Worm (Caenorhabditis elegans) whole organism, mixed stage, embryonic: ENCODE measurements around the gene atg-16.1.

Experiments used
- bed-3 ChIP-seq: fragments of 200-800 bp; sonication (Bioruptor generic); optimal IDR thresholded peaks from 3 replicates; lab custom pipeline; 2018; ENCODE audit warnings: mild to moderate bottlenecking, missing genetic modification characterization, moderate library complexity, missing compliant biosample characterization
- ceh-39 ChIP-seq: fragments of 150-350 bp; optimal IDR thresholded peaks from 2 replicates; lab custom pipeline; 2014; ENCODE audit warnings: missing biosample characterization, missing genetic modification characterization
- ces-1 ChIP-seq: fragments of 150-350 bp; optimal IDR thresholded peaks from 2 replicates; lab custom pipeline; 2014; ENCODE audit warnings: missing biosample characterization, missing genetic modification reagents, missing genetic modification characterization
- cnd-1 ChIP-seq: fragments of 200-800 bp; sonication (Bioruptor generic); optimal IDR thresholded peaks from 2 replicates; lab custom pipeline; 2018; ENCODE audit warnings: mild to moderate bottlenecking, missing genetic modification characterization, missing compliant biosample characterization
- drap-1 ChIP-seq: fragments of 200-800 bp; sonication (Bioruptor generic); optimal IDR thresholded peaks from 3 replicates; lab custom pipeline; 2018; ENCODE audit warnings: mild to moderate bottlenecking, missing genetic modification characterization, missing compliant biosample characterization
- elt-1 ChIP-seq: sonication (generic microtip); optimal IDR thresholded peaks from 2 replicates; lab custom pipeline; 2017; ENCODE audit warnings: missing genetic modification characterization, mild to moderate bottlenecking, missing compliant biosample characterization, antibody characterized with exemption, moderate library complexity, borderline replicate concordance; ENCODE audit not compliant: insufficient read depth
- elt-3 ChIP-seq: fragments of 150-350 bp; optimal IDR thresholded peaks from 2 replicates; lab custom pipeline; 2014; ENCODE audit warnings: missing biosample characterization, missing genetic modification characterization
- ham-2 ChIP-seq: fragments of 200-800 bp; sonication (Bioruptor generic); optimal IDR thresholded peaks from 2 replicates; lab custom pipeline; 2018; ENCODE audit warnings: mild to moderate bottlenecking, missing genetic modification characterization, missing compliant biosample characterization
- hlh-1 ChIP-seq: fragments of 150-350 bp; optimal IDR thresholded peaks from 2 replicates; lab custom pipeline; 2014; ENCODE audit warnings: missing biosample characterization, missing genetic modification reagents, missing genetic modification characterization
- lin-13 ChIP-seq: fragments of 150-350 bp; optimal IDR thresholded peaks from 2 replicates; lab custom pipeline; 2014; ENCODE audit warnings: missing biosample characterization, missing genetic modification characterization
- lsy-2 ChIP-seq: fragments of 150-350 bp; optimal IDR thresholded peaks from 2 replicates; lab custom pipeline; 2014; ENCODE audit warnings: missing biosample characterization, missing genetic modification characterization
- mab-5 ChIP-seq: fragments of 150-350 bp; optimal IDR thresholded peaks from 2 replicates; lab custom pipeline; 2014; ENCODE audit warnings: missing biosample characterization, missing genetic modification characterization
- mep-1 ChIP-seq: fragments of 150-350 bp; optimal IDR thresholded peaks from 2 replicates; lab custom pipeline; 2017; ENCODE audit warnings: missing biosample characterization, missing genetic modification reagents, missing genetic modification characterization, inconsistent platforms
- mls-2 ChIP-seq: sonication (generic microtip); optimal IDR thresholded peaks from 2 replicates; lab custom pipeline; 2016; ENCODE audit warnings: mild to moderate bottlenecking, missing genetic modification characterization, moderate library complexity, missing compliant biosample characterization
- nhr-2 ChIP-seq: fragments of 150-350 bp; optimal IDR thresholded peaks from 2 replicates; lab custom pipeline; 2014; ENCODE audit warnings: missing biosample characterization, missing genetic modification characterization
- nhr-237 ChIP-seq: fragments of 150-350 bp; optimal IDR thresholded peaks from 2 replicates; lab custom pipeline; 2014; ENCODE audit warnings: missing biosample characterization, missing genetic modification characterization
- nhr-28 ChIP-seq: fragments of 150-350 bp; optimal IDR thresholded peaks from 2 replicates; lab custom pipeline; 2014; ENCODE audit warnings: missing biosample characterization, missing genetic modification characterization
- nhr-76 ChIP-seq: sonication (generic microtip); optimal IDR thresholded peaks from 2 replicates; lab custom pipeline; 2017; ENCODE audit warnings: missing biosample characterization, missing genetic modification characterization
- pha-4 ChIP-seq: fragments of 150-350 bp; optimal IDR thresholded peaks from 2 replicates; lab custom pipeline; 2018; ENCODE audit warnings: missing biosample characterization, missing genetic modification reagents, missing genetic modification characterization
- sem-2 ChIP-seq: fragments of 200-800 bp; sonication (Bioruptor generic); optimal IDR thresholded peaks from 2 replicates; lab custom pipeline; 2018; ENCODE audit warnings: mild to moderate bottlenecking, missing genetic modification characterization, missing compliant biosample characterization
- snpc-4 ChIP-seq: fragments of 150-350 bp; optimal IDR thresholded peaks from 2 replicates; lab custom pipeline; 2014; ENCODE audit warnings: missing biosample characterization, missing genetic modification characterization
- sptf-1 ChIP-seq: sonication (generic microtip); optimal IDR thresholded peaks from 2 replicates; lab custom pipeline; 2017; ENCODE audit warnings: mild to moderate bottlenecking, missing genetic modification characterization, moderate library complexity, missing compliant biosample characterization
- unc-120 ChIP-seq: sonication (generic microtip); optimal IDR thresholded peaks from 2 replicates; lab custom pipeline; 2017; ENCODE audit warnings: missing genetic modification characterization, missing compliant biosample characterization; ENCODE audit not compliant: poor library complexity, severe bottlenecking
- unc-39 ChIP-seq: fragments of 150-350 bp; optimal IDR thresholded peaks from 2 replicates; lab custom pipeline; 2014; ENCODE audit warnings: missing biosample characterization, missing genetic modification characterization
- unc-62 ChIP-seq: fragments of 150-350 bp; optimal IDR thresholded peaks from 2 replicates; lab custom pipeline; 2014; ENCODE audit warnings: missing biosample characterization, missing genetic modification reagents, missing genetic modification characterization
- zip-8 ChIP-seq: fragments of 150-350 bp; optimal IDR thresholded peaks from 2 replicates; lab custom pipeline; 2014; ENCODE audit warnings: missing biosample characterization, missing genetic modification characterization
- ztf-11 ChIP-seq: fragments of 150-350 bp; optimal IDR thresholded peaks from 2 replicates; lab custom pipeline; 2014; ENCODE audit warnings: missing biosample characterization, missing genetic modification characterization

atg-16.1 gene

ce11 chrX:4435396-4435795 lies 26.9 kb downstream of the atg-16.1 start:
- TF ChIP-seq hlh-1 (tag; lab: Kevin White, UChicago) (peak; percentile 81), pha-4 (no peak)
- TF ChIP-seq, all 35 proteins: peak for 1

ce11 chrX:4434577-4434976 lies 27.7 kb downstream of the atg-16.1 start:
- TF ChIP-seq nhr-237 (tag; lab: Kevin White, UChicago) (no peak), elt-3 (tag; lab: Kevin White, UChicago) (no peak), ces-1 (peak; percentile 81), zip-8 (tag; lab: Kevin White, UChicago) (no peak)

- no peak for TF ChIP-seq elt-1
- TF ChIP-seq ham-2 (GFP tag; lab: Kevin White, UChicago): no peak
- TF ChIP-seq hlh-1 (tag; lab: Kevin White, UChicago): peak; percentile 62
Measured at ce11 chrX:4429364-4429763, 32.9 kb downstream of the atg-16.1 start.

- no peak for TF ChIP-seq elt-1
- TF ChIP-seq nhr-237 (tag; lab: Kevin White, UChicago): no peak
- no peak for TF ChIP-seq cnd-1
Measured at ce11 chrX:4427387-4427786, 34.9 kb downstream of the atg-16.1 start.

- TF ChIP-seq ceh-39 (tag; lab: Kevin White, UChicago) (no peak), ces-1 (peak; percentile 87)
Measured at ce11 chrX:4426496-4426895, 35.8 kb downstream of the atg-16.1 start.

- TF ChIP-seq ces-1: peak; percentile 96
- TF ChIP-seq ceh-39 (tag; lab: Kevin White, UChicago): no peak
Measured at ce11 chrX:4424254-4424653, 38.0 kb downstream of the atg-16.1 start.

- no peak for TF ChIP-seq mab-5
- TF ChIP-seq sem-2 (GFP tag; lab: Kevin White, UChicago): no peak
- no peak for TF ChIP-seq mls-2 (tag; lab: Kevin White, UChicago)
- no peak for TF ChIP-seq unc-120 (tag; lab: Kevin White, UChicago)
- TF ChIP-seq cnd-1: no peak
- no peak for TF ChIP-seq snpc-4 (tag; lab: Kevin White, UChicago)
- TF ChIP-seq nhr-76 (tag; lab: Kevin White, UChicago): no peak
- TF ChIP-seq sptf-1: no peak
- no peak for TF ChIP-seq hlh-1 (tag; lab: Kevin White, UChicago)
Measured at ce11 chrX:4418751-4419150, 43.5 kb downstream of the atg-16.1 start, which contains the start of gene dop-1. TSS of gene dop-1 (minus strand) at chrX:4418851.

ce11 chrX:4415289-4415688 lies 47.0 kb downstream of the atg-16.1 start:
- peak; percentile 76 for TF ChIP-seq ces-1
- TF ChIP-seq nhr-28: no peak

- TF ChIP-seq pha-4 (no peak), nhr-237 (tag; lab: Kevin White, UChicago) (no peak), unc-39 (tag; lab: Kevin White, UChicago) (no peak), unc-120 (tag; lab: Kevin White, UChicago) (no peak), hlh-1 (tag; lab: Kevin White, UChicago) (no peak), drap-1 (GFP tag; lab: Kevin White, UChicago) (no peak), unc-62 (GFP tag; lab: Kevin White, UChicago) (no peak), bed-3 (GFP tag; lab: Kevin White, UChicago) (no peak), snpc-4 (tag; lab: Kevin White, UChicago) (no peak), mep-1 (tag; lab: Kevin White, UChicago) (no peak), lsy-2 (tag; lab: Kevin White, UChicago) (no peak), nhr-2 (tag; lab: Kevin White, UChicago) (no peak), sem-2 (GFP tag; lab: Kevin White, UChicago) (no peak), lin-13 (tag; lab: Kevin White, UChicago) (no peak), ztf-11 (tag; lab: Kevin White, UChicago) (no peak)
Measured at ce11 chrX:4413206-4413605, 49.1 kb downstream of the atg-16.1 start.
